Fruit fly (Drosophila melanogaster): ENCODE measurements around the gene htl.

DNA sequence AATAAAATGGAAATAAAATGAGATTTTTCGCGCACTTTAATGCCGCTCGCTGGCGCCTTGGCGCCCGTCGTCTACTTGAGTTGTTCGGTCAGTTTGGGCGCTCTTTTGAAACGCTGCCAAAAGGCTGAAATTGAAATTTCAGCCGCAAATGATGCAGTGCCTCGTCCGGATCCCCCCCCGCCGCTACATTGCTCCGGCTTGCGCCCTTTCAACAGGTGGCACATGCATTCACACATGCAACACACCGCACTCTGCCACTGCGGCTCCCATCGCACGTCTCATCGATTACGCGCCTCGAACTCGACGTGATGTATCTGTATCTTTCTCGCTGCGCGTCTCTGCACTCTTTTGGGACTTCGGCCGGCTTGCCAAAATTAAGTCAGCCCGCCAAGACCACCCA, 44.7 kb upstream of the htl start:
- TF ChIP-seq CG6163 (GFP tag; IDR thresholded peaks at IDR 0.05): no peak
- TF ChIP-seq OdsH (GFP tag; optimal IDR thresholded peaks at IDR 0.05): no peak
- TF ChIP-seq acj6 (GFP tag; optimal IDR thresholded peaks at IDR 0.05): no peak
- TF ChIP-seq achi (GFP tag; optimal IDR thresholded peaks at IDR 0.05): no peak
- TF ChIP-seq dsx (GFP tag; optimal IDR thresholded peaks at IDR 0.05; ENCODE audit: poor library complexity, severe bottlenecking): no peak
- TF ChIP-seq CG11294 (GFP tag; IDR thresholded peaks at IDR 0.05): no peak
- TF ChIP-seq esn (GFP tag; optimal IDR thresholded peaks at IDR 0.05): no peak
- no peak for TF ChIP-seq CG34406 (GFP tag; optimal IDR thresholded peaks at IDR 0.05)
- no peak for TF ChIP-seq CG7368 (GFP tag; optimal IDR thresholded peaks at IDR 0.05)
- no peak for TF ChIP-seq Hr4 (GFP tag; optimal IDR thresholded peaks at IDR 0.05)
- no peak for TF ChIP-seq salr (GFP tag; optimal IDR thresholded peaks at IDR 0.05)
- no peak for TF ChIP-seq CG16779 (tag; optimal IDR thresholded peaks at IDR 0.05)
- TF ChIP-seq Ets96B (tag; optimal IDR thresholded peaks at IDR 0.05): no peak
- TF ChIP-seq fkh (GFP tag; optimal IDR thresholded peaks at IDR 0.05): no peak

Data from whole organism, prepupa.